Worm (Caenorhabditis elegans) whole organism, early embryonic: ENCODE measurements around the gene srz-99.

Experiments
- B0310.2 ChIP-seq: sonication (generic microtip); optimal IDR thresholded peaks from 2 replicates; lab custom pipeline; 2016; ENCODE audit warnings: mild to moderate bottlenecking, missing genetic modification characterization, missing compliant biosample characterization
- aly-1 ChIP-seq: sonication (generic microtip); optimal IDR thresholded peaks from 2 replicates; lab custom pipeline; 2016; ENCODE audit warnings: missing genetic modification characterization, missing compliant biosample characterization
- ama-1 ChIP-seq: fragments of 150-350 bp; optimal IDR thresholded peaks from 2 replicates; lab custom pipeline; 2014
- ceh-13 ChIP-seq: fragments of 200-800 bp; sonication (Bioruptor generic); optimal IDR thresholded peaks from 2 replicates; lab custom pipeline; 2018; ENCODE audit warnings: mild to moderate bottlenecking, missing genetic modification characterization, missing compliant biosample characterization
- ceh-36 ChIP-seq: sonication (generic microtip); optimal IDR thresholded peaks from 2 replicates; lab custom pipeline; 2016; ENCODE audit warnings: missing genetic modification characterization, inconsistent platforms, missing compliant biosample characterization
- ets-7 ChIP-seq: sonication (generic microtip); optimal IDR thresholded peaks from 2 replicates; lab custom pipeline; 2016; ENCODE audit warnings: missing genotype, missing genetic modification characterization, missing compliant biosample characterization
- flt-1 ChIP-seq: fragments of 200-800 bp; sonication (Bioruptor generic); IDR thresholded peaks from 2 replicates; pipeline ENCODE4 v1.3.6; 2022; ENCODE audit warnings: missing genetic modification characterization, missing compliant biosample characterization
- hmbx-1 ChIP-seq: sonication (generic microtip); optimal IDR thresholded peaks from 2 replicates; lab custom pipeline; 2016; ENCODE audit warnings: mild to moderate bottlenecking, missing genetic modification characterization, missing compliant biosample characterization
- hmg-4 ChIP-seq: fragments of 200-800 bp; sonication (Bioruptor generic); optimal IDR thresholded peaks from 2 replicates; lab custom pipeline; 2018; ENCODE audit warnings: mild to moderate bottlenecking, missing genetic modification characterization, missing compliant biosample characterization
- hnd-1 ChIP-seq: sonication (generic microtip); optimal IDR thresholded peaks from 2 replicates; lab custom pipeline; 2016; ENCODE audit warnings: missing genetic modification characterization, missing compliant biosample characterization
- sea-1 ChIP-seq: fragments of 200-800 bp; sonication (Bioruptor generic); conservative IDR thresholded peaks from 2 replicates; pipeline ENCODE4 v1.3.6; 2022; ENCODE audit warnings: missing genetic modification characterization, missing compliant biosample characterization
- tbx-11 ChIP-seq: fragments of 200-800 bp; sonication (Bioruptor generic); IDR thresholded peaks from 2 replicates; pipeline ENCODE4 v1.3.6; 2022; ENCODE audit warnings: missing genetic modification characterization, missing compliant biosample characterization
- tbx-37 ChIP-seq: fragments of 200-800 bp; sonication (Bioruptor generic); conservative IDR thresholded peaks from 2 replicates; pipeline ENCODE4 v1.3.6; 2022; ENCODE audit warnings: missing genetic modification reagents, missing genetic modification characterization, missing compliant biosample characterization
- tra-4 ChIP-seq: sonication (generic microtip); optimal IDR thresholded peaks from 2 replicates; lab custom pipeline; 2017; ENCODE audit warnings: missing genetic modification characterization, missing compliant biosample characterization

- TF ChIP-seq ama-1 (lab: Kevin White, UChicago) (no peak), hmg-4 (GFP tag; lab: Kevin White, UChicago) (no peak), tra-4 (tag; lab: Kevin White, UChicago) (no peak), aly-1 (tag; lab: Kevin White, UChicago) (no peak), hmbx-1 (tag; lab: Kevin White, UChicago) (no peak), flt-1 (GFP tag; lab: Robert Waterston, UW) (no peak), ceh-36 (no peak), B0310.2 (tag; lab: Kevin White, UChicago) (no peak), sea-1 (GFP tag; lab: Robert Waterston, UW) (no peak), hnd-1 (no peak), tbx-11 (no peak), ets-7 (no peak), tbx-37 (GFP tag; lab: Robert Waterston, UW) (no peak), ceh-13 (no peak)
These were observed 48.6 kb downstream of the srz-99 start for ce11 chrV:16778540-16779280.
